Worm (Caenorhabditis elegans): ENCODE measurements around the gene nca-2.

nca-2 gene

ce11 chrIII:4951210-4951609 is 14.2 kb upstream of the nca-2 start:
- no peak for TF ChIP-seq ama-1 (optimal IDR thresholded peaks at IDR 0.05)
- no peak for TF ChIP-seq ceh-36 (tag; optimal IDR thresholded peaks at IDR 0.05)
- no peak for TF ChIP-seq F13C5.2 (tag; optimal IDR thresholded peaks at IDR 0.05)
- TF ChIP-seq sea-1 (GFP tag; conservative IDR thresholded peaks at IDR 0.05) = no peak

- TF ChIP-seq ama-1 (optimal IDR thresholded peaks at IDR 0.05) (no peak), scrt-1 (GFP tag; IDR thresholded peaks at IDR 0.05) (no peak), tra-4 (tag; optimal IDR thresholded peaks at IDR 0.05) (no peak), aly-1 (tag; optimal IDR thresholded peaks at IDR 0.05) (no peak), F13C5.2 (tag; optimal IDR thresholded peaks at IDR 0.05) (no peak), hnd-1 (tag; optimal IDR thresholded peaks at IDR 0.05) (no peak)
Measured at ce11 chrIII:4951824-4952223, 13.5 kb upstream of the nca-2 start, which contains the start of gene flh-2. flh-2 (plus strand) TSS chrIII:4952124.

ce11 chrIII:4952970-4953369 is 12.4 kb upstream of the nca-2 start:
- TF ChIP-seq ceh-36 (tag; optimal IDR thresholded peaks at IDR 0.05) (no peak), tra-4 (tag; optimal IDR thresholded peaks at IDR 0.05) (no peak), hmbx-1 (tag; optimal IDR thresholded peaks at IDR 0.05) (no peak), B0310.2 (tag; optimal IDR thresholded peaks at IDR 0.05) (no peak), pes-1 (GFP tag; IDR thresholded peaks at IDR 0.05) (no peak), sea-1 (GFP tag; conservative IDR thresholded peaks at IDR 0.05) (no peak), ama-1 (optimal IDR thresholded peaks at IDR 0.05) (no peak), ets-7 (tag; optimal IDR thresholded peaks at IDR 0.05) (no peak), flt-1 (GFP tag; IDR thresholded peaks at IDR 0.05) (no peak), aly-1 (tag; optimal IDR thresholded peaks at IDR 0.05) (no peak), hnd-1 (tag; optimal IDR thresholded peaks at IDR 0.05) (no peak), tbx-11 (GFP tag; IDR thresholded peaks at IDR 0.05) (no peak)

ce11 chrIII:4956566-4956965 is 8.8 kb upstream of the nca-2 start, which contains the start of gene C26E6.1:
C26E6.1 (plus strand) TSS chrIII:4956866.
- no peak for TF ChIP-seq ets-7 (tag; optimal IDR thresholded peaks at IDR 0.05)
- TF ChIP-seq ceh-13 (GFP tag; optimal IDR thresholded peaks at IDR 0.05) = no peak
- no peak for TF ChIP-seq scrt-1 (GFP tag; IDR thresholded peaks at IDR 0.05)
- TF ChIP-seq sea-1 (GFP tag; conservative IDR thresholded peaks at IDR 0.05) = no peak

ce11 chrIII:4960204-4960603 is 5.2 kb upstream of the nca-2 start, which contains the start of gene C27F2.4:
C27F2.4 (minus strand) TSS chrIII:4960304.
- TF ChIP-seq ets-7 (tag; optimal IDR thresholded peaks at IDR 0.05) (no peak), hmbx-1 (tag; optimal IDR thresholded peaks at IDR 0.05) (no peak), scrt-1 (GFP tag; IDR thresholded peaks at IDR 0.05) (no peak), tbx-11 (GFP tag; IDR thresholded peaks at IDR 0.05) (no peak), F13C5.2 (tag; optimal IDR thresholded peaks at IDR 0.05) (no peak), ceh-13 (GFP tag; optimal IDR thresholded peaks at IDR 0.05) (no peak), hnd-1 (tag; optimal IDR thresholded peaks at IDR 0.05) (no peak)

ce11 chrIII:4961281-4961680 is 4.1 kb upstream of the nca-2 start:
- no peak for TF ChIP-seq ceh-13 (GFP tag; optimal IDR thresholded peaks at IDR 0.05)

DNA sequence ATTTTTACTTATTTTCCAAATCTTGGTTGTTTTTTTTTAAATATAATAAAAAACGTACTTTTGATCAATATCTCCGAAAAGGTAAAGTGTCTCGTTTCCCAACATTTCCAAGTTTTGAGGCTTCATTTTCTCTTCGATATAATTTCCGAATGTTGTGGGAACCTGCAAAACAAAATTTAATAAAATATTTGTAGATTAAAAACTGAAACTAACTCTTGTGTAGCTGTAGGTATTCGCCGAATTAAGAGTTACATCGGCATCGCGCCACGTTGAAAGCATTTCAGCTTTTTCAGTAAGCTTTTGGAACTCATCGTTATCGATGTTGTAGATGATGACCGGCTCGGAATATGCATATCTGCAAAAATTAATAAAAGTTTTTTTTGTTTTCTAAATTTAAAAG is 3.0 kb upstream of the nca-2 start, which contains the start of gene vps-22:
TSS of gene vps-22 (minus strand) at position 101 of the 400 bp plus-strand sequence.
- no peak for TF ChIP-seq ceh-13 (GFP tag; optimal IDR thresholded peaks at IDR 0.05)
- TF ChIP-seq aly-1 (tag; optimal IDR thresholded peaks at IDR 0.05) = no peak
- no peak for TF ChIP-seq B0310.2 (tag; optimal IDR thresholded peaks at IDR 0.05)
- TF ChIP-seq tbx-37 (GFP tag; conservative IDR thresholded peaks at IDR 0.05) = no peak
- no peak for TF ChIP-seq F13C5.2 (tag; optimal IDR thresholded peaks at IDR 0.05)

DNA sequence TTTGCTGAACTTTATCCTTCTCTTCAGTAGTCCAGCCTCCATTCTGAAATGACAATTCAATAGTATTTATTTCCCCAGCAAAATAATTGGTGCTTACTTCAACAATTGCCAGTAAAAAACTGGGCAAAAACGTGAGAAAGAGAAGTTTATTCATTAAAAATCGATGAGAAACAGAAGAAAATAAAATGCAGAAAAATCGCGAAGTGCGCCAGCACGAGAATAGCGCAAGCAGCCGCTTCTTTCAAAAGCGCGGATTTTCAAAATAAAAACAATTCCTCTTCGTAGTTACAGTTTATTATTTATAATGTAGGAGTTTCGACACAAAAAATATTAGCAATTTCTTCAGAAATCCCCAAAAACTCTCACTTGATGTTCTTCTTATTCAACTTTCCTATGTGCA is 2.5 kb upstream of the nca-2 start, which contains the start of gene C27F2.9:
TSS of gene C27F2.9 (minus strand) at position 159 of the 400 bp plus-strand sequence.
- TF ChIP-seq sea-1 (GFP tag; conservative IDR thresholded peaks at IDR 0.05) = 0 out of 2 replicates have a peak, but pooled peaks have one; percentile 14
- no peak for TF ChIP-seq B0310.2 (tag; optimal IDR thresholded peaks at IDR 0.05)
- no peak for TF ChIP-seq aly-1 (tag; optimal IDR thresholded peaks at IDR 0.05)
- TF ChIP-seq hmbx-1 (tag; optimal IDR thresholded peaks at IDR 0.05) = no peak
- no peak for TF ChIP-seq tra-4 (tag; optimal IDR thresholded peaks at IDR 0.05)
- no peak for TF ChIP-seq ceh-36 (tag; optimal IDR thresholded peaks at IDR 0.05)
- no peak for TF ChIP-seq hmg-4 (GFP tag; optimal IDR thresholded peaks at IDR 0.05)
- TF ChIP-seq hnd-1 (tag; optimal IDR thresholded peaks at IDR 0.05) = no peak
- no peak for TF ChIP-seq ceh-13 (GFP tag; optimal IDR thresholded peaks at IDR 0.05)
- 0 out of 2 replicates have a peak, but pooled peaks have one; percentile 5 for TF ChIP-seq tbx-11 (GFP tag; IDR thresholded peaks at IDR 0.05)
- TF ChIP-seq ama-1 (optimal IDR thresholded peaks at IDR 0.05) = no peak
- peak; percentile 67 for TF ChIP-seq pes-1 (GFP tag; IDR thresholded peaks at IDR 0.05)
- TF ChIP-seq flt-1 (GFP tag; IDR thresholded peaks at IDR 0.05) = no peak
- no peak for TF ChIP-seq tbx-37 (GFP tag; conservative IDR thresholded peaks at IDR 0.05)
- peak; percentile 1 for TF ChIP-seq ets-7 (tag; optimal IDR thresholded peaks at IDR 0.05)
- TF ChIP-seq scrt-1 (GFP tag; IDR thresholded peaks at IDR 0.05) = no peak
- TF ChIP-seq F13C5.2 (tag; optimal IDR thresholded peaks at IDR 0.05) = peak; percentile 91

DNA sequence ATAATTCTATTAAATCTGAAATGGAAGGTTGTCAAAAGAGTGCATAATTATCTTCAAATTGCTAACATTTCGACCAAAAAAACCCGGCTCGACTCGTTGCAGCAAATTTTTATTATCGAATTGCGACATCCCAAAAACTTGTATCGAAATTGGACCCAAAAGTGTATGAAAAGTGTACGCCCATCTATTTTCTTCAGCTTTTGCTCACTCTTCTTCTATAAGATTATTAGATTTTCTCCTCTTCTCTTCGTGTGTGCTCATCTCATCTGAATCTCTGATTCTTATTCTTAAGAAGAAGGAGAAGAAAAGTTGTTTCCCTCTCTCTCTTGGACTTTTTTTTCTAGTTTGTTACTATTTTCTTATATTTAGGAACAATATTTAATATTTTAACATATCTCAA is 1.9 kb downstream of the nca-2 start:
- TF ChIP-seq pes-1 (GFP tag; IDR thresholded peaks at IDR 0.05) = no peak
- no peak for TF ChIP-seq ceh-13 (GFP tag; optimal IDR thresholded peaks at IDR 0.05)
- no peak for TF ChIP-seq tbx-37 (GFP tag; conservative IDR thresholded peaks at IDR 0.05)
- TF ChIP-seq hnd-1 (tag; optimal IDR thresholded peaks at IDR 0.05) = no peak
- no peak for TF ChIP-seq tra-4 (tag; optimal IDR thresholded peaks at IDR 0.05)
- no peak for TF ChIP-seq hmg-4 (GFP tag; optimal IDR thresholded peaks at IDR 0.05)
- TF ChIP-seq ama-1 (optimal IDR thresholded peaks at IDR 0.05) = no peak
- TF ChIP-seq F13C5.2 (tag; optimal IDR thresholded peaks at IDR 0.05) = no peak
- TF ChIP-seq flt-1 (GFP tag; IDR thresholded peaks at IDR 0.05) = no peak
- TF ChIP-seq B0310.2 (tag; optimal IDR thresholded peaks at IDR 0.05) = no peak

All from whole organism, early embryonic.